Fruit fly (Drosophila melanogaster) whole organism, prepupa: Measurements from ENCODE around the gene mgr.
A peak's percentile ranks its signal among the peaks of the same experiment; 100 is the strongest.

Experiments
- Blimp-1 ChIP-seq: fragments of 200-800 bp; sonication (Bioruptor generic); optimal IDR thresholded peaks from 3 replicates; lab custom pipeline; 2017; ENCODE audit warnings: missing biosample characterization, missing genetic modification characterization, mild to moderate bottlenecking, moderate library complexity, missing genetic modification reagents
- CG3032 ChIP-seq: fragments of 200-800 bp; optimal IDR thresholded peaks from 2 replicates; lab custom pipeline; 2019; ENCODE audit warnings: missing biosample characterization, mild to moderate bottlenecking, missing genetic modification characterization, moderate library complexity
- CG31627 ChIP-seq: fragments of 200-800 bp; sonication (Bioruptor generic); optimal IDR thresholded peaks from 3 replicates; lab custom pipeline; 2016; ENCODE audit warnings: missing biosample characterization, missing genetic modification characterization
- CG34406 ChIP-seq: fragments of 200-800 bp; sonication (Bioruptor generic); optimal IDR thresholded peaks from 3 replicates; lab custom pipeline; 2016; ENCODE audit warnings: missing biosample characterization, missing genetic modification characterization
- CG6854 ChIP-seq: fragments of 200-800 bp; sonication (Bioruptor generic); optimal IDR thresholded peaks from 2 replicates; lab custom pipeline; 2017; ENCODE audit warnings: missing biosample characterization, mild to moderate bottlenecking, missing genetic modification characterization
- CG8319 ChIP-seq: fragments of 200-800 bp; sonication (Bioruptor generic); optimal IDR thresholded peaks from 3 replicates; lab custom pipeline; 2016; ENCODE audit warnings: missing biosample characterization, missing genetic modification characterization
- Eip93F ChIP-seq: fragments of 200-800 bp; sonication (Bioruptor generic); optimal IDR thresholded peaks from 2 replicates; lab custom pipeline; 2016; ENCODE audit warnings: missing biosample characterization, mild to moderate bottlenecking, missing genetic modification characterization
- Hr39 ChIP-seq: fragments of 200-800 bp; sonication (Bioruptor generic); optimal IDR thresholded peaks from 2 replicates; lab custom pipeline; 2016; ENCODE audit warnings: missing biosample characterization, missing genetic modification characterization
- Smox ChIP-seq: fragments of 200-800 bp; sonication (Bioruptor generic); optimal IDR thresholded peaks from 3 replicates; lab custom pipeline; 2016; ENCODE audit warnings: missing biosample characterization, missing genetic modification characterization
- achi ChIP-seq: fragments of 200-800 bp; sonication (Bioruptor generic); optimal IDR thresholded peaks from 3 replicates; lab custom pipeline; 2016; ENCODE audit warnings: missing biosample characterization, missing genetic modification characterization
- svp ChIP-seq: fragments of 200-800 bp; sonication (Bioruptor generic); peaks from one replicate; lab custom pipeline; 2016; ENCODE audit warnings: missing biosample characterization, missing genetic modification characterization
- topi ChIP-seq: fragments of 200-800 bp; sonication (Bioruptor generic); optimal IDR thresholded peaks from 3 replicates; lab custom pipeline; 2016; ENCODE audit warnings: missing biosample characterization, missing genetic modification characterization
- vri ChIP-seq: fragments of 200-800 bp; sonication (Bioruptor generic); optimal IDR thresholded peaks from 3 replicates; lab custom pipeline; 2016; ENCODE audit warnings: missing biosample characterization, mild to moderate bottlenecking, missing genetic modification characterization

- TF ChIP-seq CG6854 (no peak), svp (GFP tag; lab: Kevin White, UChicago) (peak; percentile 88), CG8319 (GFP tag; lab: Kevin White, UChicago) (no peak), achi (GFP tag; lab: Kevin White, UChicago) (no peak), CG3032 (tag; lab: Kevin White, UChicago) (no peak), CG31627 (GFP tag; lab: Kevin White, UChicago) (no peak), vri (no peak), Eip93F (GFP tag; lab: Kevin White, UChicago) (no peak), CG34406 (GFP tag; lab: Kevin White, UChicago) (no peak), Hr39 (GFP tag; lab: Kevin White, UChicago) (no peak), Smox (GFP tag; lab: Kevin White, UChicago) (no peak), Blimp-1 (GFP tag; lab: Kevin White, UChicago) (no peak), topi (GFP tag; lab: Kevin White, UChicago) (no peak)
Observed at dm6 chr3R:11430307-11430706, 20.6 kb upstream of the mgr start.
